Worm (Caenorhabditis elegans) whole organism, L4 larva: ENCODE data around the gene kap-1.

Source experiments
- F44E2.7 ChIP-seq: fragments of 200-800 bp; sonication (Bioruptor generic); IDR thresholded peaks from 2 replicates; pipeline ENCODE4 v2.1.2; 2022; ENCODE audit warnings: missing genetic modification characterization, missing compliant biosample characterization
- Y105C5A.15 ChIP-seq: fragments of 200-800 bp; sonication (Bioruptor generic); IDR thresholded peaks from 2 replicates; pipeline ENCODE4 v1.3.6; 2022; ENCODE audit warnings: missing genetic modification characterization, missing compliant biosample characterization
- Y48G9A.11 ChIP-seq: fragments of 200-800 bp; sonication (Bioruptor generic); IDR thresholded peaks from 2 replicates; pipeline ENCODE4 v1.3.6; 2022; ENCODE audit warnings: missing genetic modification reagents, missing genetic modification characterization, missing compliant biosample characterization
- Y75B8A.6 ChIP-seq: fragments of 200-800 bp; sonication (Bioruptor generic); IDR thresholded peaks from 2 replicates; pipeline ENCODE4 v1.3.6; 2022; ENCODE audit warnings: missing genetic modification reagents, missing genetic modification characterization, missing compliant biosample characterization
- aly-2 ChIP-seq: sonication (generic microtip); optimal IDR thresholded peaks from 2 replicates; lab custom pipeline; 2018; ENCODE audit warnings: missing biosample characterization, missing genetic modification characterization
- arid-1 ChIP-seq: fragments of 200-800 bp; sonication (Bioruptor generic); conservative IDR thresholded peaks from 2 replicates; pipeline ENCODE4 v1.3.6; 2022; ENCODE audit warnings: missing genetic modification reagents, missing genetic modification characterization, missing compliant biosample characterization
- attf-4 ChIP-seq: sonication (generic microtip); optimal IDR thresholded peaks from 3 replicates; lab custom pipeline; 2017; ENCODE audit warnings: missing biosample characterization, missing genetic modification characterization
- ceh-28 ChIP-seq: fragments of 150-350 bp; optimal IDR thresholded peaks from 2 replicates; lab custom pipeline; 2014; ENCODE audit warnings: missing biosample characterization, missing genetic modification reagents, missing genetic modification characterization
- ctbp-1 ChIP-seq: fragments of 200-800 bp; sonication (Bioruptor generic); IDR thresholded peaks from 2 replicates; pipeline ENCODE4 v1.3.6; 2022; ENCODE audit warnings: missing genetic modification reagents, missing genetic modification characterization, missing compliant biosample characterization
- daf-12 ChIP-seq: fragments of 150-350 bp; optimal IDR thresholded peaks from 2 replicates; lab custom pipeline; 2014; ENCODE audit warnings: missing biosample characterization, missing genetic modification reagents, missing genetic modification characterization
- dmd-6 ChIP-seq: fragments of 200-800 bp; sonication (Bioruptor generic); IDR thresholded peaks from 2 replicates; pipeline ENCODE4 v1.3.6; 2022; ENCODE audit warnings: missing genetic modification reagents, missing genetic modification characterization, missing compliant biosample characterization
- dmd-8 ChIP-seq: fragments of 200-800 bp; sonication (Bioruptor generic); IDR thresholded peaks from 2 replicates; pipeline ENCODE4 v1.3.6; 2022; ENCODE audit warnings: missing genetic modification characterization, missing compliant biosample characterization
- dve-1 ChIP-seq: sonication (generic microtip); optimal IDR thresholded peaks from 2 replicates; lab custom pipeline; 2017; ENCODE audit warnings: antibody characterized with exemption, mild to moderate bottlenecking, missing genetic modification characterization, missing compliant biosample characterization; ENCODE audit not compliant: insufficient read depth
- fkh-10 ChIP-seq: fragments of 150-350 bp; optimal IDR thresholded peaks from 2 replicates; lab custom pipeline; 2014; ENCODE audit warnings: missing biosample characterization, missing genetic modification reagents, missing genetic modification characterization
- hif-1 ChIP-seq, 2 experiments: sonication (generic microtip); optimal IDR thresholded peaks; 2 replicates each; lab custom pipeline; 2016 to 2017; ENCODE audit warnings: missing compliant biosample characterization in 2 of 2, missing genetic modification characterization in 2 of 2, missing genetic modification reagents in 2 of 2, missing genotype in 2 of 2, mild to moderate bottlenecking in 1 of 2
- hlh-11 ChIP-seq: fragments of 200-800 bp; sonication (Bioruptor generic); optimal IDR thresholded peaks from 2 replicates; lab custom pipeline; 2018; ENCODE audit warnings: mild to moderate bottlenecking, missing genetic modification characterization, missing compliant biosample characterization
- hlh-30 ChIP-seq: sonication (generic microtip); optimal IDR thresholded peaks from 2 replicates; lab custom pipeline; 2017; ENCODE audit warnings: antibody characterized with exemption, mild to moderate bottlenecking, missing genetic modification characterization, missing compliant biosample characterization; ENCODE audit not compliant: insufficient read depth
- lin-15B ChIP-seq: fragments of 150-350 bp; sonication (generic microtip); optimal IDR thresholded peaks from 3 replicates; lab custom pipeline; 2014; ENCODE audit warnings: missing biosample characterization, missing genetic modification characterization
- lin-38 ChIP-seq: fragments of 200-800 bp; sonication (Bioruptor generic); IDR thresholded peaks from 2 replicates; pipeline ENCODE4 v1.3.6; 2022; ENCODE audit warnings: missing genetic modification reagents, missing genetic modification characterization, missing compliant biosample characterization
- lin-39 ChIP-seq: fragments of 150-350 bp; optimal IDR thresholded peaks from 2 replicates; lab custom pipeline; 2014; ENCODE audit warnings: missing biosample characterization, missing genetic modification reagents, missing genetic modification characterization
- lsy-2 ChIP-seq, 2 experiments: fragments of 150-350 bp in 1 of 2; sonication (generic microtip) in 1 of 2; optimal IDR thresholded peaks; 2 replicates each; lab custom pipeline; 2014 to 2017; ENCODE audit warnings: missing biosample characterization in 2 of 2, missing genetic modification characterization in 2 of 2
- madf-9 ChIP-seq: fragments of 200-800 bp; sonication (Bioruptor generic); conservative IDR thresholded peaks from 2 replicates; pipeline ENCODE4 v1.3.6; 2022; ENCODE audit warnings: missing genetic modification reagents, missing genetic modification characterization, missing compliant biosample characterization
- mxl-3 ChIP-seq: fragments of 200-800 bp; sonication (Bioruptor generic); optimal IDR thresholded peaks from 2 replicates; lab custom pipeline; 2018; ENCODE audit warnings: mild to moderate bottlenecking, missing genetic modification characterization, missing compliant biosample characterization
- nhr-102 ChIP-seq: sonication (generic microtip); optimal IDR thresholded peaks from 2 replicates; lab custom pipeline; 2016; ENCODE audit warnings: mild to moderate bottlenecking, missing genetic modification characterization, moderate library complexity, missing compliant biosample characterization
- nhr-237 ChIP-seq: sonication (generic microtip); optimal IDR thresholded peaks from 2 replicates; lab custom pipeline; 2017; ENCODE audit warnings: missing biosample characterization, missing genetic modification characterization
- nhr-25 ChIP-seq: sonication (generic microtip); optimal IDR thresholded peaks from 2 replicates; lab custom pipeline; 2017; ENCODE audit warnings: missing genetic modification characterization, mild to moderate bottlenecking, missing compliant biosample characterization, antibody characterized with exemption, moderate library complexity, borderline replicate concordance; ENCODE audit not compliant: insufficient read depth
- nhr-28 ChIP-seq: fragments of 150-350 bp; optimal IDR thresholded peaks from 2 replicates; lab custom pipeline; 2014; ENCODE audit warnings: missing biosample characterization, missing genetic modification characterization
- nhr-41 ChIP-seq: fragments of 200-800 bp; sonication (Bioruptor generic); IDR thresholded peaks from 2 replicates; pipeline ENCODE4 v1.3.6; 2022; ENCODE audit warnings: missing genetic modification reagents, missing genetic modification characterization, missing compliant biosample characterization
- nhr-48 ChIP-seq: sonication (generic microtip); optimal IDR thresholded peaks from 2 replicates; lab custom pipeline; 2016; ENCODE audit warnings: mild to moderate bottlenecking, missing genetic modification characterization, missing compliant biosample characterization
- nhr-6 ChIP-seq: fragments of 150-350 bp; optimal IDR thresholded peaks from 2 replicates; lab custom pipeline; 2014; ENCODE audit warnings: missing biosample characterization, missing genetic modification characterization
- pha-4 ChIP-seq, 2 experiments: fragments of 150-350 bp in 1 of 2; fragments of 200-800 bp in 1 of 2; sonication (Bioruptor generic) in 1 of 2; IDR thresholded peaks in 1 of 2; optimal IDR thresholded peaks in 1 of 2; 2 replicates each; pipeline versions ENCODE4 v1.3.6 to Lab custom; 2014 to 2022; ENCODE audit warnings: missing genetic modification characterization in 2 of 2, missing genetic modification reagents in 2 of 2, missing biosample characterization in 1 of 2, missing compliant biosample characterization in 1 of 2
- set-16 ChIP-seq: fragments of 200-800 bp; sonication (Bioruptor generic); IDR thresholded peaks from 2 replicates; pipeline ENCODE4 v1.3.6; 2022; ENCODE audit warnings: missing genetic modification reagents, missing genetic modification characterization, missing compliant biosample characterization
- skn-1 ChIP-seq: fragments of 150-350 bp; optimal IDR thresholded peaks from 2 replicates; lab custom pipeline; 2014; ENCODE audit warnings: missing biosample characterization, missing genetic modification characterization
- snpc-4 ChIP-seq: fragments of 150-350 bp; optimal IDR thresholded peaks from 2 replicates; lab custom pipeline; 2014; ENCODE audit warnings: missing biosample characterization, missing genetic modification characterization
- spr-3 ChIP-seq: fragments of 200-800 bp; sonication (Bioruptor generic); optimal IDR thresholded peaks from 2 replicates; lab custom pipeline; 2018; ENCODE audit warnings: mild to moderate bottlenecking, missing genetic modification characterization, missing compliant biosample characterization
- tra-1 ChIP-seq: fragments of 200-800 bp; sonication (Bioruptor generic); IDR thresholded peaks from 2 replicates; pipeline ENCODE4 v1.3.6; 2022; ENCODE audit warnings: missing genetic modification reagents, missing genetic modification characterization, missing compliant biosample characterization
- unc-130 ChIP-seq: sonication (generic microtip); optimal IDR thresholded peaks from 2 replicates; lab custom pipeline; 2016; ENCODE audit warnings: missing genetic modification reagents, missing genetic modification characterization, missing compliant biosample characterization
- unc-62 ChIP-seq, 3 experiments: fragments of 150-350 bp in 1 of 3; sonication (generic microtip); optimal IDR thresholded peaks in 2 of 3; peaks in 1 of 3; 1 replicate in 1 of 3; 2 replicates in 2 of 3; lab custom pipeline; 2014 to 2017; ENCODE audit warnings: missing biosample characterization in 3 of 3, missing genetic modification characterization in 3 of 3, missing genetic modification reagents in 3 of 3, missing genotype in 1 of 3
- zfp-2 ChIP-seq: sonication (generic microtip); optimal IDR thresholded peaks from 2 replicates; lab custom pipeline; 2016; ENCODE audit warnings: mild to moderate bottlenecking, missing genetic modification characterization, missing compliant biosample characterization
- zip-11 ChIP-seq: fragments of 200-800 bp; sonication (Bioruptor generic); IDR thresholded peaks from 2 replicates; pipeline ENCODE4 v1.3.6; 2022; ENCODE audit warnings: missing genetic modification characterization, missing compliant biosample characterization
- ztf-7 ChIP-seq: fragments of 150-350 bp; optimal IDR thresholded peaks from 2 replicates; lab custom pipeline; 2014; ENCODE audit warnings: missing biosample characterization, missing genetic modification characterization

Gene kap-1

DNA sequence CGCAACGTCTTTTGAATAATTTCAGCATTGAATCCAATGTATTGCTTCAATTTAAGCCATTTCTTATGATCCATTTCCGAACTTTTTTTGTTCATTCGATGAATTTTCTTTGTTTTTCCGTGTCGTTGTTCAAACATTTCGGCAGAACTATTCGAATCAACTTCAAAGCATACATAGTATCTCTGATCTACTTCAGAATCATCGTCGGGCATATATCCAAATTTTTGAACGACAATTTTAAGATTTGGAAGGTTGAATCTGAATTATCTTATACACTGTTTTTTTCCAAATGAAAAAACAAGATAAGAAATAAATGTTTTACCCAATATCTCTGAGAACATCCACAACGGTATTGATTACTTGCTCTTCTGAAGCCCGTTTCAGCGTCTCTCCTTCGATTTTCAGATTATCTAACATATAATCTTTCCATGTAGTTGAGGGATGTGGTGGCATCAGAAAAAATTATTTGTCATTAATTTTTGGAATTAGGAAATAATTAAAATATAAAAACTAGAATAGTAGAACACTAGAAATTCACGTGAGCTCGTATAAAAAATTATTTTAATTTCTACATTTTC is 9.4 kb upstream of the kap-1 start, which contains the start of gene lab-2 (continued):
- TF ChIP-seq spr-3 (GFP tag; lab: Kevin White, UChicago), result no peak
- no peak for TF ChIP-seq F44E2.7 (GFP tag; lab: Robert Waterston, UW)
- peak; percentile 1 for TF ChIP-seq dve-1 (tag; lab: Kevin White, UChicago)
- TF ChIP-seq nhr-237 (tag; lab: Kevin White, UChicago), result no peak
- no peak for TF ChIP-seq hlh-30 (tag; lab: Kevin White, UChicago)
- TF ChIP-seq lin-15B (tag; lab: Kevin White, UChicago), result no peak
- TF ChIP-seq lsy-2 (tag; optimal IDR thresholded peaks at IDR 0.05; lab: Kevin White, UChicago), result peak in 1 of 2 experiments; percentile 39
- no peak for TF ChIP-seq lin-39 (tag; lab: Kevin White, UChicago)
- TF ChIP-seq ztf-7 (tag; lab: Kevin White, UChicago), result no peak
- no peak for TF ChIP-seq fkh-10 (GFP tag; lab: Kevin White, UChicago)
- TF ChIP-seq pha-4 (GFP tag; IDR thresholded peaks at IDR 0.05; lab: Robert Waterston, UW), result peak; percentile 58
- TF ChIP-seq pha-4 (tag; optimal IDR thresholded peaks at IDR 0.05; lab: Kevin White, UChicago), result no peak

DNA sequence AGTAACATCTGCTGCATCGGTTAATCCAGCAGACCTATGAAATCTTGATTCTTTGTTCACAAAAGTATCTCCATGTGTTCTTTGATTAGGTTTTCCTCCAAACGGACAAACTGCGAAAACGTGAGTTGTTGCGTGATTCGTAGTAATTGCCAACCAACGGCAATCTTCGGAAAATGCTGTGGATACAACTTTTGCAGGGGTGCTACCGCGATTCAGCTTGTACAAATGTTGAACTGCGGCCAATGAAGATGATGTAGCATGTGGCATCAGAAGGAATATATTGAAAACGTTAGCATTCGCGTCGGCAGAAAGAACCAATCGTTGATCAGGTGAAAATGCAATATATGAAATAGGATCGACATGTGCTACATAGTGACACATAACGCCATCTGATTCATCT is 7.0 kb upstream of the kap-1 start:
- TF ChIP-seq unc-62 (GFP tag; optimal IDR thresholded peaks at IDR 0.05 in 1 of 2; lab: Kevin White, UChicago) (peak in 1 of 2 experiments; percentile 87), unc-62 (tag; optimal IDR thresholded peaks at IDR 0.05; lab: Kevin White, UChicago) (no peak), dve-1 (tag; lab: Kevin White, UChicago) (no peak), lin-39 (tag; lab: Kevin White, UChicago) (no peak)

DNA sequence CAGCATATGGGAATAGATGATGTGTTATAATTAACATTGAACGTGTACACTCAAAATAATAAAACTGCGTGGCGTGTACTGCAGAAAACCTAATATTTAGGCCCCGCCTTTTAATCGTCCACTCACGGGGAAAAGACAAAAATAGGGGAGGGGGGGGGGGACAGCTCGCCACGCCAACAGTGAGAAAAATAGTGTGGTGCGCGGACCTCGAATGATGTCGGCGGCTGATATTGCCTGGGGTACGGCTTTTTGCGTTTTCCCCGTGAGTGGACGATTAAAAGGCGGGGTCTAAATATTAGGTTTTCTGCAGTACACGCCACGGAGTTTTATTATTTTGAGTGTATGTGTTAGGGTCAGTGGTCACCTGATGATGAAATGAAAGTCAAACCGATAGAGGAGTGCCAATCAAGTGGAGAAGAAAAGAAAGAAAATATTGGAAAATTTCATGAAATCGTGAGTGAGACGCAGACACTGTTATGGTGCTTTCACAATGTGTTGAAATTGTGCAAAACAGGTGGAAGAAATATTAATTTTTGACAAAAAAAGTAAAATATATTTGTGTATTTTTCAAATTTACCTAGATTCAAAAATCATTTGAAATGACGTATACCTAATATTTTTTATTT is 4.6 kb upstream of the kap-1 start:
- TF ChIP-seq set-16 (GFP tag; lab: Robert Waterston, UW), result 0 out of 2 replicates have a peak, but pooled peaks have one; percentile 21
- 0 out of 2 replicates have a peak, but pooled peaks have one; percentile 37 for TF ChIP-seq tra-1
- peak; percentile 28 for TF ChIP-seq hlh-30 (tag; lab: Kevin White, UChicago)
- TF ChIP-seq hlh-11 (tag; lab: Kevin White, UChicago), result peak; percentile 11
- 0 out of 2 replicates have a peak, but pooled peaks have one; percentile 34 for TF ChIP-seq ctbp-1 (GFP tag; lab: Robert Waterston, UW)
- TF ChIP-seq nhr-28 (tag; lab: Kevin White, UChicago), result peak; percentile 15
- peak; percentile 48 for TF ChIP-seq dmd-6 (GFP tag; lab: Robert Waterston, UW)

DNA sequence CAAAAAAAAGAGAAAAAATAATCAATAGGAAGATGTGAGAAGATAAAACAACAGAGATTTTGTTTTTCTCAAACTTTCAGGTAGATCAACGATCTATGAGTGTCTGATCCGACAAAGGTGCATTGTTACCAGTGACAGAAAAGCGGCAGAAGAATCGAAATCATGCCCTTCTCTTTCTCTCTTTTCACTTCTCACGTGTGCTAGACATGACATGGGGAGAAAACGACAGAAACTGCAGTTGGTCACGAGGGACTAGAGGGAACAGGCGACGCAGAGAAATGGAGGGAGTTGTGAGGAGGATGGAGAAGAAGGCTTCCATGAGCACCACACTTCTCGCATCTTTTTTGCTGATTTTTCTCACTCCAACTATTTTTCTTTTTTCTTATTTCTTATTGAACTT is 3.4 kb upstream of the kap-1 start, which contains the start of gene F56C9.10:
F56C9.10 (minus strand) TSS at position 97 of the 400 bp plus-strand sequence.
- peak; percentile 58 for TF ChIP-seq lin-38 (GFP tag; lab: Robert Waterston, UW)
- TF ChIP-seq snpc-4 (tag; lab: Kevin White, UChicago), result no peak
- TF ChIP-seq skn-1, result no peak
- peak; percentile 76 for TF ChIP-seq tra-1
- TF ChIP-seq ceh-28 (tag; lab: Kevin White, UChicago), result no peak
- TF ChIP-seq nhr-41 (GFP tag; lab: Robert Waterston, UW), result no peak
- TF ChIP-seq nhr-102 (tag; lab: Kevin White, UChicago), result peak; percentile 72
- TF ChIP-seq nhr-48 (tag; lab: Kevin White, UChicago), result peak; percentile 77
- TF ChIP-seq attf-4 (tag; lab: Kevin White, UChicago), result no peak
- peak; percentile 90 for TF ChIP-seq dve-1 (tag; lab: Kevin White, UChicago)
- no peak for TF ChIP-seq Y75B8A.6 (GFP tag; lab: Robert Waterston, UW)
- no peak for TF ChIP-seq zip-11 (GFP tag; lab: Robert Waterston, UW)
- TF ChIP-seq unc-130 (GFP tag; lab: Kevin White, UChicago), result no peak
- TF ChIP-seq hif-1 (tag; optimal IDR thresholded peaks at IDR 0.05; lab: Kevin White, UChicago), result peak in 1 of 2 experiments; percentile 84
- peak; percentile 77 to 89 for TF ChIP-seq lsy-2 (tag; optimal IDR thresholded peaks at IDR 0.05; lab: Kevin White, UChicago)
- TF ChIP-seq mxl-3 (GFP tag; lab: Kevin White, UChicago), result peak; percentile 94
- TF ChIP-seq Y48G9A.11, result no peak
- no peak for TF ChIP-seq nhr-25 (tag; lab: Kevin White, UChicago)
- peak; percentile 64; the same call in 1 of the 2 replicates for TF ChIP-seq arid-1 (GFP tag; lab: Robert Waterston, UW)
- TF ChIP-seq daf-12 (tag; lab: Kevin White, UChicago), result no peak
- 0 out of 2 replicates have a peak, but pooled peaks have one; percentile 30 for TF ChIP-seq Y105C5A.15 (GFP tag; lab: Robert Waterston, UW)
- TF ChIP-seq nhr-6 (tag; lab: Kevin White, UChicago), result peak; percentile 55
- TF ChIP-seq dmd-8 (GFP tag; lab: Robert Waterston, UW), result no peak
- no peak for TF ChIP-seq madf-9 (GFP tag; lab: Robert Waterston, UW)
- TF ChIP-seq aly-2 (tag; lab: Kevin White, UChicago), result no peak
- no peak for TF ChIP-seq zfp-2 (tag; lab: Kevin White, UChicago)
